Fruit fly (Drosophila melanogaster): ENCODE measurements around the gene CG32591.

The CG32591 gene

dm6 chrX:14910464-14911349 is 18.0 kb downstream of the CG32591 start, which contains the start of gene CG14406:
CG14406 (minus strand) TSS chrX:14910845.
- TF ChIP-seq CG14655 (GFP tag; optimal IDR thresholded peaks at IDR 0.05) (peak; percentile 50), Ets98B (GFP tag; IDR thresholded peaks at IDR 0.05) (no peak), CG8159 (tag; optimal IDR thresholded peaks at IDR 0.05) (peak; percentile 11), gl (tag; optimal IDR thresholded peaks at IDR 0.05) (no peak), EcR (GFP tag; optimal IDR thresholded peaks at IDR 0.05) (peak; percentile 78), CG8301 (tag; optimal IDR thresholded peaks at IDR 0.05) (peak; percentile 40), CG32121 (GFP tag; IDR thresholded peaks at IDR 0.05) (0 out of 2 replicates have a peak, but pooled peaks have one; percentile 10)

- TF ChIP-seq CG32121 (GFP tag; IDR thresholded peaks at IDR 0.05) (no peak), Pif1A (GFP tag; optimal IDR thresholded peaks at IDR 0.05) (no peak), Snoo (tag; optimal IDR thresholded peaks at IDR 0.05) (no peak), CG8301 (tag; optimal IDR thresholded peaks at IDR 0.05) (no peak), CG10348 (GFP tag; IDR thresholded peaks at IDR 0.05) (no peak), CG4496 (GFP tag; IDR thresholded peaks at IDR 0.05) (no peak), CG34367 (tag; optimal IDR thresholded peaks at IDR 0.05) (no peak), gl (tag; optimal IDR thresholded peaks at IDR 0.05) (no peak), Ets98B (GFP tag; IDR thresholded peaks at IDR 0.05) (no peak), CG8159 (tag; optimal IDR thresholded peaks at IDR 0.05) (no peak), Pif1B (GFP tag; optimal IDR thresholded peaks at IDR 0.05) (no peak), CG15710 (tag; optimal IDR thresholded peaks at IDR 0.05) (no peak), CG13204 (GFP tag; optimal IDR thresholded peaks at IDR 0.05) (no peak), CG12605 (GFP tag; IDR thresholded peaks at IDR 0.05) (no peak), D1 (tag; optimal IDR thresholded peaks at IDR 0.05) (no peak), CG9948 (tag; optimal IDR thresholded peaks at IDR 0.05) (no peak)
These were observed 18.9 kb downstream of the CG32591 start, which contains the start of gene fiz for dm6 chrX:14909658-14910378. fiz (minus strand) TSS chrX:14909708.

- TF ChIP-seq CG8301 (tag; optimal IDR thresholded peaks at IDR 0.05) (peak; percentile 39), CG17806 (tag; optimal IDR thresholded peaks at IDR 0.05) (no peak), CG13204 (GFP tag; optimal IDR thresholded peaks at IDR 0.05) (no peak), D1 (tag; optimal IDR thresholded peaks at IDR 0.05) (no peak), CG34367 (tag; optimal IDR thresholded peaks at IDR 0.05) (no peak), CG10348 (GFP tag; IDR thresholded peaks at IDR 0.05) (no peak), Ets98B (GFP tag; IDR thresholded peaks at IDR 0.05) (no peak), EcR (GFP tag; optimal IDR thresholded peaks at IDR 0.05) (peak; percentile 40), Snoo (tag; optimal IDR thresholded peaks at IDR 0.05) (no peak), CG15710 (tag; optimal IDR thresholded peaks at IDR 0.05) (no peak), rn (GFP tag; IDR thresholded peaks at IDR 0.05) (no peak), CG14655 (GFP tag; optimal IDR thresholded peaks at IDR 0.05) (peak; percentile 39), fd96Ca (GFP tag; IDR thresholded peaks at IDR 0.05) (no peak), CG8159 (tag; optimal IDR thresholded peaks at IDR 0.05) (no peak), gl (tag; optimal IDR thresholded peaks at IDR 0.05) (no peak)
These were observed 19.7 kb downstream of the CG32591 start for dm6 chrX:14909051-14909450.

dm6 chrX:14905499-14906044 is 23.2 kb downstream of the CG32591 start, which contains the start of gene CG9512:
CG9512 (minus strand) TSS chrX:14905549.
- TF ChIP-seq rn (GFP tag; IDR thresholded peaks at IDR 0.05) = no peak
- TF ChIP-seq CG15710 (tag; optimal IDR thresholded peaks at IDR 0.05) = no peak
- TF ChIP-seq Ets98B (GFP tag; IDR thresholded peaks at IDR 0.05) = no peak
- no peak for TF ChIP-seq D1 (tag; optimal IDR thresholded peaks at IDR 0.05)
- TF ChIP-seq CG8301 (tag; optimal IDR thresholded peaks at IDR 0.05) = no peak
- TF ChIP-seq Pif1B (GFP tag; optimal IDR thresholded peaks at IDR 0.05) = no peak
- no peak for TF ChIP-seq Pif1A (GFP tag; optimal IDR thresholded peaks at IDR 0.05)
- TF ChIP-seq CG32121 (GFP tag; IDR thresholded peaks at IDR 0.05) = no peak
- TF ChIP-seq CG34367 (tag; optimal IDR thresholded peaks at IDR 0.05) = no peak
- no peak for TF ChIP-seq EcR (GFP tag; optimal IDR thresholded peaks at IDR 0.05)
- TF ChIP-seq CG12605 (GFP tag; IDR thresholded peaks at IDR 0.05) = no peak
- TF ChIP-seq CG4496 (GFP tag; IDR thresholded peaks at IDR 0.05) = no peak

- TF ChIP-seq CG13204 (GFP tag; optimal IDR thresholded peaks at IDR 0.05) (no peak), CG8159 (tag; optimal IDR thresholded peaks at IDR 0.05) (peak; percentile 26), gl (tag; optimal IDR thresholded peaks at IDR 0.05) (no peak), CG12605 (GFP tag; IDR thresholded peaks at IDR 0.05) (no peak), CG15710 (tag; optimal IDR thresholded peaks at IDR 0.05) (no peak), Pif1A (GFP tag; optimal IDR thresholded peaks at IDR 0.05) (peak; percentile 16), Snoo (tag; optimal IDR thresholded peaks at IDR 0.05) (peak; percentile 3), CG10348 (GFP tag; IDR thresholded peaks at IDR 0.05) (no peak), D1 (tag; optimal IDR thresholded peaks at IDR 0.05) (no peak), CG32121 (GFP tag; IDR thresholded peaks at IDR 0.05) (0 out of 2 replicates have a peak, but pooled peaks have one; percentile 51), CG8301 (tag; optimal IDR thresholded peaks at IDR 0.05) (peak; percentile 35), CG14655 (GFP tag; optimal IDR thresholded peaks at IDR 0.05) (peak; percentile 20), Pif1B (GFP tag; optimal IDR thresholded peaks at IDR 0.05) (no peak), CG4496 (GFP tag; IDR thresholded peaks at IDR 0.05) (0 out of 3 replicates have a peak, but pooled peaks have one; percentile 9)
These were observed 31.2 kb downstream of the CG32591 start for dm6 chrX:14897592-14897991.
